Worm (Caenorhabditis elegans) whole organism, mixed stage, embryonic: ENCODE results near the gene smg-6.
"Not testable (repeated sequence)": the region's sequence is repeated elsewhere in the genome, so short reads cannot be mapped to it uniquely, and the experiment has no call there.

ENCODE experiments used
- M03D4.4 ChIP-seq: sonication (generic microtip); optimal IDR thresholded peaks from 2 replicates; lab custom pipeline; 2017; ENCODE audit warnings: mild to moderate bottlenecking, missing genetic modification characterization, missing compliant biosample characterization
- blmp-1 ChIP-seq: fragments of 150-350 bp; optimal IDR thresholded peaks from 2 replicates; lab custom pipeline; 2014; ENCODE audit warnings: missing biosample characterization, missing genetic modification characterization
- ceh-39 ChIP-seq: fragments of 150-350 bp; optimal IDR thresholded peaks from 2 replicates; lab custom pipeline; 2014; ENCODE audit warnings: missing biosample characterization, missing genetic modification characterization
- ceh-83 ChIP-seq: fragments of 200-800 bp; sonication (Bioruptor generic); optimal IDR thresholded peaks from 2 replicates; lab custom pipeline; 2018; ENCODE audit warnings: mild to moderate bottlenecking, missing genetic modification characterization, missing compliant biosample characterization
- ces-1 ChIP-seq: fragments of 150-350 bp; optimal IDR thresholded peaks from 2 replicates; lab custom pipeline; 2014; ENCODE audit warnings: missing biosample characterization, missing genetic modification reagents, missing genetic modification characterization
- cnd-1 ChIP-seq: fragments of 200-800 bp; sonication (Bioruptor generic); optimal IDR thresholded peaks from 2 replicates; lab custom pipeline; 2018; ENCODE audit warnings: mild to moderate bottlenecking, missing genetic modification characterization, missing compliant biosample characterization
- elt-3 ChIP-seq: fragments of 150-350 bp; optimal IDR thresholded peaks from 2 replicates; lab custom pipeline; 2014; ENCODE audit warnings: missing biosample characterization, missing genetic modification characterization
- flh-1 ChIP-seq: fragments of 200-800 bp; sonication (Bioruptor generic); optimal IDR thresholded peaks from 2 replicates; lab custom pipeline; 2018; ENCODE audit warnings: mild to moderate bottlenecking, missing genetic modification characterization, moderate library complexity, missing compliant biosample characterization
- ham-2 ChIP-seq: fragments of 200-800 bp; sonication (Bioruptor generic); optimal IDR thresholded peaks from 2 replicates; lab custom pipeline; 2018; ENCODE audit warnings: mild to moderate bottlenecking, missing genetic modification characterization, missing compliant biosample characterization
- hlh-1 ChIP-seq: fragments of 150-350 bp; optimal IDR thresholded peaks from 2 replicates; lab custom pipeline; 2014; ENCODE audit warnings: missing biosample characterization, missing genetic modification reagents, missing genetic modification characterization
- lin-13 ChIP-seq: fragments of 150-350 bp; optimal IDR thresholded peaks from 2 replicates; lab custom pipeline; 2014; ENCODE audit warnings: missing biosample characterization, missing genetic modification characterization
- lsy-2 ChIP-seq: fragments of 150-350 bp; optimal IDR thresholded peaks from 2 replicates; lab custom pipeline; 2014; ENCODE audit warnings: missing biosample characterization, missing genetic modification characterization
- mls-2 ChIP-seq: sonication (generic microtip); optimal IDR thresholded peaks from 2 replicates; lab custom pipeline; 2016; ENCODE audit warnings: mild to moderate bottlenecking, missing genetic modification characterization, moderate library complexity, missing compliant biosample characterization
- nhr-12 ChIP-seq: fragments of 150-350 bp; optimal IDR thresholded peaks from 2 replicates; lab custom pipeline; 2014; ENCODE audit warnings: missing biosample characterization, missing genetic modification characterization
- nhr-237 ChIP-seq: fragments of 150-350 bp; optimal IDR thresholded peaks from 2 replicates; lab custom pipeline; 2014; ENCODE audit warnings: missing biosample characterization, missing genetic modification characterization
- nhr-76 ChIP-seq: sonication (generic microtip); optimal IDR thresholded peaks from 2 replicates; lab custom pipeline; 2017; ENCODE audit warnings: missing biosample characterization, missing genetic modification characterization
- snpc-4 ChIP-seq: fragments of 150-350 bp; optimal IDR thresholded peaks from 2 replicates; lab custom pipeline; 2014; ENCODE audit warnings: missing biosample characterization, missing genetic modification characterization
- sptf-1 ChIP-seq: sonication (generic microtip); optimal IDR thresholded peaks from 2 replicates; lab custom pipeline; 2017; ENCODE audit warnings: mild to moderate bottlenecking, missing genetic modification characterization, moderate library complexity, missing compliant biosample characterization
- unc-120 ChIP-seq: sonication (generic microtip); optimal IDR thresholded peaks from 2 replicates; lab custom pipeline; 2017; ENCODE audit warnings: missing genetic modification characterization, missing compliant biosample characterization; ENCODE audit not compliant: poor library complexity, severe bottlenecking
- unc-39 ChIP-seq: fragments of 150-350 bp; optimal IDR thresholded peaks from 2 replicates; lab custom pipeline; 2014; ENCODE audit warnings: missing biosample characterization, missing genetic modification characterization
- zip-8 ChIP-seq: fragments of 150-350 bp; optimal IDR thresholded peaks from 2 replicates; lab custom pipeline; 2014; ENCODE audit warnings: missing biosample characterization, missing genetic modification characterization
- ztf-11 ChIP-seq: fragments of 150-350 bp; optimal IDR thresholded peaks from 2 replicates; lab custom pipeline; 2014; ENCODE audit warnings: missing biosample characterization, missing genetic modification characterization

The smg-6 gene

ce11 chrIII:2473554-2473953, at the start of gene smg-6:
Gene smg-6 (plus strand): TSS chrIII:2473854.
- TF ChIP-seq ceh-83 (GFP tag; lab: Kevin White, UChicago) (peak; percentile 5), cnd-1 (no peak)

DNA sequence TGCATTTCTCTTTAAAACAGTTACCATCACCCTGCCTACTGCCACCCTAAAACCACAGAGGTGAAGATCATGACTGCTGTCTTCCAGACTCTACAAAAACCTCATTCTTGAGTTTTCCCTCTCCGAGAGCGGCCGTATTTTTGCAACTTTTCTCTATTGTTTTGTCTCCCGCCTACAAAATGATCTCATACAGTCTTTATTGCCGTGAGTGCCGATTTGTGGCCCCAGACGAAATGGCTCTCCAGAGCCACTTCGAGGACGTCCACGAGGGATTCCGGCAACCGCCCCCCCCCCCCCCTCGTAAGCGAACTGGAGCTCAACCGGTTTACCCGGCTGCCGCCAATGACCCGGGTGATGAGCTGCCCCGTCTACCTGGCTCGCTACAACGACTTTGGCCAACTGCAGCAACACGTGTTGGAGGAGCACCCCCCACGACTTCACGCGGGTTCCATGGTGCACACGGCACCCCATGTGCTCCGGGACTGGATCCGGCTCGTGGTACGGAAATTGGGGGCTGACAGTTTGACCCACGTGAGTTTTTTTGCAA, 48.8 kb upstream of the smg-6 start:
- TF ChIP-seq nhr-76 (tag; lab: Kevin White, UChicago) = no peak
- no peak for TF ChIP-seq unc-39 (tag; lab: Kevin White, UChicago)
- TF ChIP-seq, all 35 proteins: peak for 0

DNA sequence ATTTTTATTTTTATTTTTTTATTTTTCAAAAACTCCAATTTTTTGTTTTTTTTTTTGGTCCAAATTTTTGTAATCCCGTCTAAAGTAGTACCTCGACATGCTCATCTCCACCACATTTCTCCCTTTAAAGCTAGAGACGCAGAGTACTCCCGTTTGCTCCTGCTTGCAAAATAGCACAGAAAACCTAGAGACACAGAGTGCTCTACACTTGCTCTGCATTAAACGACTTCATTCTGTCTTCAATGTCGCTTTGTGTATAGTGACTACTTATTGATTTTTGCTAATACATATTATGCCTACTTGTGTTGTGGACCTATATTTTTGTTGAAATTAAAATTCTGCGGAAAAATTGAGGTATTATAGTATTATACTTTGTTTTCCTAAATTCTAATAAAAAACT, 47.5 kb upstream of the smg-6 start, which contains the start of gene W04B5.8:
Gene W04B5.8, plus strand, starts transcription at position 195 of the 400 bp plus-strand sequence.
- no peak for TF ChIP-seq nhr-12 (tag; lab: Kevin White, UChicago)
- TF ChIP-seq lin-13 (tag; lab: Kevin White, UChicago) = no peak
- TF ChIP-seq unc-120 (tag; lab: Kevin White, UChicago) = peak; percentile 71
- TF ChIP-seq zip-8 (tag; lab: Kevin White, UChicago) = no peak
- TF ChIP-seq hlh-1 (tag; lab: Kevin White, UChicago) = peak; percentile 8
- TF ChIP-seq ceh-39 (tag; lab: Kevin White, UChicago) = no peak
- no peak for TF ChIP-seq nhr-237 (tag; lab: Kevin White, UChicago)
- TF ChIP-seq mls-2 (tag; lab: Kevin White, UChicago) = no peak
- peak; percentile 72 for TF ChIP-seq ces-1
- TF ChIP-seq sptf-1 (tag; lab: Kevin White, UChicago) = no peak
- TF ChIP-seq blmp-1 = no peak

ce11 chrIII:2432925-2433324, 40.7 kb upstream of the smg-6 start:
- no peak for TF ChIP-seq sptf-1 (tag; lab: Kevin White, UChicago)
- TF ChIP-seq snpc-4 (tag; lab: Kevin White, UChicago) = no peak
- TF ChIP-seq nhr-237 (tag; lab: Kevin White, UChicago) = no peak
- no peak for TF ChIP-seq nhr-76 (tag; lab: Kevin White, UChicago)
- TF ChIP-seq flh-1 (GFP tag; lab: Kevin White, UChicago) = no peak
- no peak for TF ChIP-seq ham-2 (GFP tag; lab: Kevin White, UChicago)
- no peak for TF ChIP-seq M03D4.4
- peak; percentile 21 for TF ChIP-seq ces-1
- no peak for TF ChIP-seq lsy-2 (tag; lab: Kevin White, UChicago)
- TF ChIP-seq, all 35 proteins: peak for 1

ce11 chrIII:2435373-2435772, 38.3 kb upstream of the smg-6 start, which contains the start of gene W04B5.6:
Gene W04B5.6 (minus strand): TSS chrIII:2435473.
- TF ChIP-seq elt-3 (tag; lab: Kevin White, UChicago); blmp-1; ztf-11 (tag; lab: Kevin White, UChicago): not testable (repeated sequence)
- TF ChIP-seq, all 35 proteins: peak for 0; not testable (repeated sequence) for 35

ce11 chrIII:2435805-2436204, 37.8 kb upstream of the smg-6 start, which contains the start of gene E02H9.6:
Gene E02H9.6 (plus strand): TSS chrIII:2436105.
- TF ChIP-seq elt-3 (tag; lab: Kevin White, UChicago); ceh-83 (GFP tag; lab: Kevin White, UChicago); unc-39 (tag; lab: Kevin White, UChicago): not testable (repeated sequence)

DNA sequence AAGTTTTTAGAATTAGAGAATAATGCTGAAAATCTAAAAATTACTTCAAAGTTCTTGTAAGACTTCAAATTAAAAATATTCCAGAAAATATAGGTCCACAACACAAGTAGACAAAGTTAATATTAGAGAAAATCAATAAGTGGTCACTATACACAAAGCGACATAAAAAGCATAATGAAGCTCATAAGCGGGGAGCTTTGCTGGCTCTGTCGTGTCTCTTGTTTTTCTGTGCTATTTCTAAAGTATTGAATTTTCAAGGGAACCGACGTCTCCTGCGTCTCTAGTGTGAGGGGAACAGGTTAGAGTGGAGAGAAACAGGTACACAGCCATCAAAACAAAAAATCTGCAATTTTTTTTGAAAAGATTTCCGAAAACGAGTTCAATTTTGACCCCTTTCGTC, 35.1 kb upstream of the smg-6 start, which contains the start of gene E02H9.13:
Gene E02H9.13, minus strand, starts transcription at position 199 of the 400 bp plus-strand sequence.
- TF ChIP-seq ces-1 (peak; percentile 76), blmp-1 (no peak)
- TF ChIP-seq, all 35 proteins: peak for 1

- no peak for TF ChIP-seq lsy-2 (tag; lab: Kevin White, UChicago)
These were observed 27.9 kb upstream of the smg-6 start, which contains the start of the genes E02H9.7 and klo-2 for ce11 chrIII:2445574-2446259. Gene E02H9.7 (minus strand): TSS chrIII:2445674. Gene klo-2 (plus strand): TSS chrIII:2446209.
